Worm (Caenorhabditis elegans) whole organism, L3 larva: ENCODE data around the gene piga-1.

Source experiments
- elt-3 ChIP-seq, 3 experiments: fragments of 150-350 bp in 1 of 3; sonication (generic microtip) in 2 of 3; optimal IDR thresholded peaks; 2 replicates in 2 of 3; 4 replicates in 1 of 3; lab custom pipeline; 2014 to 2017; ENCODE audit warnings: missing biosample characterization in 3 of 3, missing genetic modification characterization in 3 of 3
- sea-2 ChIP-seq: fragments of 150-350 bp; sonication (generic microtip); optimal IDR thresholded peaks from 4 replicates; lab custom pipeline; 2014; ENCODE audit warnings: missing biosample characterization, missing genetic modification reagents, missing genetic modification characterization

ce11 chrII:8679799-8680198 is 18.3 kb upstream of the piga-1 start:
- TF ChIP-seq sea-2, result no peak
- no peak for TF ChIP-seq elt-3 (tag; optimal IDR thresholded peaks at IDR 0.05; lab: Kevin White, UChicago)
